Fruit fly (Drosophila melanogaster) whole organism, larva: ENCODE measurements around the gene CG2816.

ENCODE experiments used
- noc ChIP-seq: fragments of 200-800 bp; sonication (Bioruptor generic); optimal IDR thresholded peaks from 3 replicates; lab custom pipeline; 2019; ENCODE audit warnings: missing biosample characterization, mild to moderate bottlenecking, missing genetic modification characterization, moderate library complexity

CG2816 gene

DNA sequence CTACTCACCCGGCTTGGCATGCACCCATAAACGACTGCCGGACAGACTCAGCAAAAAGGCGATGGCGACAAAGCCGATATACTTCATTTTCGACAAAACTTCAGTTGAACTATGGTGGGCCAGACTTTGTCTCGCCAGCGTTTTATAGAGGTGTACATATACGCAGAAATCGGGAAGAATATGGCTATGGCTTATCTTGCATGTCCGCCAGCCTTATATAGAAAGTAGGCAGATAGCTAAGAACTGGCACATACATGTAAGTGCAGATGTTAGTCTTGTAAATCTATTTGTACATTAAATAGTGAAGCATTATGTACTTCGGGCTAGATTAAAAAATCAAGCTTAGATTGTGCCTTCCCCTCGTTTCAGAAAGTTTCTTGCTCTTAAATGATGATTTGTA lies 10.4 kb upstream of the CG2816 start, which contains the start of gene CG3513:
Gene CG3513, minus strand, starts transcription at position 101 of the 400 bp plus-strand sequence.
- TF ChIP-seq noc: no peak

DNA sequence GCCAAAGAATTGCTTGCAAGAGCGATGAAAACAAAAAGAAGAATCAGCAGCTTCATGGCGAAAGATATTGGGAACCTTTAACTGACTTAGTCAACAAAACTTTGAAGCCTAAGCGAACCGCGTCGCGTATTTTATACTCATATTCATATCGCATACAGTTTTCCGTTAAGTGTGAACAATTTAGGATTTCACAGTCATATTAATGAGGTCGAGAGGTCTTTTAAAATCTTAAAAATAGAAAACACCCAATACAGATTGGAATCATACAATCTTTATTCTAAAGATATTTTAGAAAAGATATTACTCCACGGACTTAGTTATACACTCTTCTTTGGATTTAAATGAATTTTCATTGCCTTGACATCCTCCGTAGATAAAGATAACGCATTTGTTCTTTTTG lies 9.7 kb upstream of the CG2816 start, which contains the start of gene Acp24A4:
Gene Acp24A4, minus strand, starts transcription at position 101 of the 400 bp plus-strand sequence.
- no peak for TF ChIP-seq noc

DNA sequence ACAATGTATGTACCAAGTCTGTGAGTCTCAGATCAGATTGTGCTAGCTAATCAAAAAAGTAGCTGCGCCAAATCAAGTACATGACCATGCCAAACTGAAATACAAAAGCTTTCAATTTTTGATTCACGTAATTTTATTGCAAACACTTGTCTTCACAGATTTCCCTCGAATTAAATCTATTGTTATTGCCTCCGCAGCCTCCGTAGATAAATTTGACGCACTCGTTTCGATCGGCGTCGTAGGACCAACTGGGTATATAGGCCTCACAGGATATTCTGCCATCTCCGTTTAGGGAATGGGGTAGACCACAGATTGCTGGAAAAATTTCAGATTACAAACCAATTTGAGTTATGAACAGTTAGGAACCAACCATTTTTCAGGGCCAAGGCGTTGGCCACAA lies 8.5 kb upstream of the CG2816 start, which contains the start of gene CG43165:
Gene CG43165, minus strand, starts transcription at position 101 of the 400 bp plus-strand sequence.
- TF ChIP-seq noc: no peak

DNA sequence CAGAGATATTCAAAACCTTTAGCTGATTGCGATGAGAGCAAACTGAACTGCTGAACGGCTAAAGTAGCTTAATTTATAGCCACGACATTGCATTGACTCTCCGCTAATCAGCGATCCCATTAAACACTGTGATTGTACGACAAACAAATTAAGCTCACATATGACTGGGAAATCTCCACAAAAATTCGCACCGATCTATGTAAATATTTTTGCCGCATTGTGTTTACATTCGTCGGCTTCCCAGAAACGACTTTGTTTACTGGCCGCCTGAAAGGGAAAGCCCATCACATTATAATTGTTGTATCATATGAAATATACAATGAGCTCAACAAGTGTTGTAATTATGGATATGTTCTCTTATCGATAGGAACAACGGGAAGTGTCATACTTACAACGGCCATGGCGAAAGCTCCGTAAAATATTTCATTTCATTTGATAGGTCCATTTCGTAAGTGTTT lies 8.1 kb upstream of the CG2816 start, which contains the start of gene CG16713:
Gene CG16713, minus strand, starts transcription at position 51 of the 458 bp plus-strand sequence.
- no peak for TF ChIP-seq noc

DNA sequence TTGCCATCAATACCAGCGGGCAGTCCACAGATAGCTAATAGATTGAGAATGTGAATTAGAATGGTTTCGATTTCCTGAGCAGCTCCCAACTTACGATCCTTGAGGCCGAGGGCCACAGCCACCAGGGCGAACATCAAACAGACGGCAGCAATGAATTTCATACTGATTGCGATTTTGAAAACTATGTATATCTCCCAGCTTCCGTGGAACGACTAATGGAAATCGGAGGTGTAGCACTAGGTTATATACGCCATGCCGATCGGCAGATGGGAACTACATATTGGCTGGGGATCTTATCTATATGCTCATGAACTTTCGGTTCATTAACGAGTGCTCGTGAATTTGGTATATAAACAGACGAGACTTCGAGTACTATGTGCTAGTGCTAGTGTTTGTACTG lies 7.0 kb upstream of the CG2816 start, which contains the start of gene IM33:
Gene IM33, minus strand, starts transcription at position 221 of the 400 bp plus-strand sequence.
- TF ChIP-seq noc: peak; percentile 13

DNA sequence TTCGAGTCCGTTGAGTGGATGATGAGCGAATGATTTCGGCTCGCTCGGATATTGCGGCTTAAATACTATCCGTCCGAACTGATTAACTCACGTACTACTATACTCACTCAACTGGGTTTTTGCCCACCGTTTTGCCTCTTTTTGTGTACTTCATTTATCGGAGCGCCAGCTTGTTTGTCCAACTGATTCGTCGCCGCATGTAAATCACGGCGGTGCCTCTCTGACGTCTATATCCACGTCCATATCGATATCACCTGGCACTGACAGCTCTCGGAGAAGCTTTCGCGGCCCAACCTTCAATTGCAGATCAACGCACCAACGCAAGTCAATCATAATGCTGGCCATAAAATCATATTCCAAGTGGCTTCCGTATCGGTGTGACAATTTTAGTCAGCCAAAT lies 5.7 kb upstream of the CG2816 start, which contains the start of gene CG3604:
Gene CG3604, minus strand, starts transcription at position 101 of the 400 bp plus-strand sequence.
- no peak for TF ChIP-seq noc

DNA sequence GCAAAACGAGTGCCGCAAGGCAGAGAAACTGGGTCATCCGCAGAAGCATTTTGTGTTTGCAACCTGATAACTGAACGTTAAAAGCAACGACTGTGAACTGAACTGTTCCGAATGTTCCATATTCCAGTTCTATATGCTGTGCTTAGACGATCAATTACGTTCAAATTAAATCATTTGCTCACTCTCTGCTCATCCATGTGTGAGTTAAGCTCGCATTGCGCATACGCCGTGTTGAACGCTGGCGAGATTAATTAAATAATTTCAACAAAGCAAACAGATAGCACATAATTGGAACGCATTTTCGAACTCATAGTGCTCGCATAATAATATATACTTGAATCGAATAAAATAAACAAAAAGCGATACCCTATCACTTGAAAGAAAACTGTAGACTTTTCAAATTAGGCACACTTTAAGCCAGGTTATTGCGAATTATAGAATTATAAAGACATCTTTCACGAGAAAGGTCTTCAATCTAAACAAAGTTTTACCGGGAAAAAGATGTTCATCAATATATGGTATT lies 4.4 kb upstream of the CG2816 start, which contains the start of the genes CG10031 and CG42464:
Gene CG10031, minus strand, starts transcription at position 101 of the 523 bp plus-strand sequence.
Gene CG42464, plus strand, starts transcription at position 473 of the 523 bp plus-strand sequence.
- TF ChIP-seq noc: no peak

DNA sequence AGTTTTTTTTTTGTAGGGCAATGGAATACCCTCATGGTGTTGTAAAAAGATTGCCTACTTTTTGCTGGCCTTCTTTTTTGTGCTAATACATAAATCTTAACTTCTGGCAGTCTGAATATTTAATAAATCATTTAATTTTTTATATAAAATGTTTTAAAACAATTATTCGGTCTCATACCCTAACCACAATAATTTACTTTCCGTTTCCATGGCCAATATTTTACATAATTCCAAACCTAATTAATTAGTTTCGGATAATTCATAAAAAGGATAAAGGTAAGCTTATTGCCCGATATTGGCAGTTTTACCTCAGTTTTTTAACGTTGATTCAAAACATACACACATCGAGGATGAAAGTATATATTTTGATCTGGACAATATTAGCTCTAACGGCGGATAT lies 3.6 kb upstream of the CG2816 start, which contains the start of gene CG42465:
Gene CG42465, plus strand, starts transcription at position 301 of the 400 bp plus-strand sequence.
- no peak for TF ChIP-seq noc

DNA sequence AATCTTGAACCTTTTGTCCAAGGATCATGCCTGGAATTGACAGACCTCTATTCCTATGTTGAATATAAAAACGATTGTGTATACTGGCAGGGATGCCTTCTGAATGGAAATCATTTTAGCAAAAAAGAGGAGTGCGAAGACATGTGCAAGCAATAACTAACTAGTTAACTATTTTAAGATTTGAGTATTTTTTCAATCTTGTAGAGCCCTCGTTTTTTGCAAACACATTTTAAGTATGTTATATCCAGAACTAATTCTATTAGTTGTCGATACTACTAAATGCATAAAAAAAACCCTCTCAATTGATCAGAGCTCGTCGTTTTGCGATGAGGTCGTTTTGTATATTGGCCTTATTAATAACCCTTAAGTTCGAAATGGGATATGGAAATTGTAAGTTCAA lies 3.1 kb upstream of the CG2816 start, which contains the start of gene Sfp24C1:
Gene Sfp24C1, plus strand, starts transcription at position 301 of the 400 bp plus-strand sequence.
- no peak for TF ChIP-seq noc

DNA sequence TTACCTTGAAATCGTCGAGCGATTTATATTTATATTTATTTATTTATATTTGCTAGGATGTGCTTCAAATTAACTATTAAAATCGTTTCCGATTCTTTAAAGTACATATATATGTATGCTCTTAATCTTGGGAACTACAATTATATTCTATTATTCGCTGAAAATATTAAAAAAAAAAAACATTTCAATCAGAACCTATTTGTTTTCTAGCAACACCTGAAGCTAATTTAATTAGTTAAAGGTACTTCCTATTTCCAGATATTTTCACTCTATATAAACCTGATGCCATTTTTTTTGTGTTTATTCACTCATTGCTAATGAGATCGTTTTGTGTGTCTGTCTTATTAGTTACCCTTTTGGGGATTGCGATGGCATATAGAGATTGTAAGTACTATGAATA lies 2.5 kb upstream of the CG2816 start, which contains the start of gene CG42467:
Gene CG42467, plus strand, starts transcription at position 301 of the 400 bp plus-strand sequence.
- TF ChIP-seq noc: no peak

DNA sequence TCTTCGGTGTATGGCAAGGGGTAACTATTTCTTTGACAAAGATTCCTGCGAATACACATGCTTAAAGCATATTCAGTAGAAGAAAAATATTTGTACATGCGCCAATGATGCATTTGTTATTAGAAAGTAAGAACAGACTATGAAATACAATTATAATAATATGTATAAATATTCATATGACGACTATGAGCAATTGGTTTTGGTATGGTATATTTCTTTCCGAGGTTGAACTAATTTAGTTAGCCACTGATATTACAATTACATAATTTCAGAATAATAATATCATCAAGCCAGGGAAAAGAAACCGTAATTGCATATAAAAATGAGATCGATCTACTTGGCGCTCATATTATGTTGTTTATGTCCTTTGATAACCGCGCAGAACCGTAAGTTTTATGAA lies 1.9 kb upstream of the CG2816 start, which contains the start of gene CG43145:
Gene CG43145, plus strand, starts transcription at position 301 of the 400 bp plus-strand sequence.
- TF ChIP-seq noc: no peak

DNA sequence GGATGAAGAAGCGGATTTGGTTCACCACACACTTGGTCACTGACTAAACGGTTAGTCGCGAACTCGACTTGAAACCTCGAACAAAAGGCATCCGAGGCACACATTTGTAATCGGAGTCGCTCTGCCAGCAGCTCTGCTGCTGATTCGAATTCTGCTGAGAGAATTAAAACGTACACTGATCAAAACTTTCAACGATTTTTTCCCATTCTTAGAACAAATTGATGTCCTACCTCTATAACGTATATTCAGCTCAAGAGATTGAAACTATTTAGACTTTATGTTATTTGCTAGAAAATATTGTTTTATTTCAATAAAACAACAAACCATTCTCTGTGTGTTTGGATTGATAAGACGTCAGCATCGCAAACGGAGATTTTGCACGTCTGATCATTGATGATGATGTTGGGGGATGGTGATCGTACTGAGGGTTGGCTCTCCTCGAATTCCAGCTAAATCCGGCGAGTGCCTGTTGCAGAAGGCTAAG lies 2.0 kb downstream of the CG2816 start, which contains the start of gene CG31778:
Gene CG31778, minus strand, starts transcription at position 51 of the 484 bp plus-strand sequence.
- peak; percentile 77 for TF ChIP-seq noc

DNA sequence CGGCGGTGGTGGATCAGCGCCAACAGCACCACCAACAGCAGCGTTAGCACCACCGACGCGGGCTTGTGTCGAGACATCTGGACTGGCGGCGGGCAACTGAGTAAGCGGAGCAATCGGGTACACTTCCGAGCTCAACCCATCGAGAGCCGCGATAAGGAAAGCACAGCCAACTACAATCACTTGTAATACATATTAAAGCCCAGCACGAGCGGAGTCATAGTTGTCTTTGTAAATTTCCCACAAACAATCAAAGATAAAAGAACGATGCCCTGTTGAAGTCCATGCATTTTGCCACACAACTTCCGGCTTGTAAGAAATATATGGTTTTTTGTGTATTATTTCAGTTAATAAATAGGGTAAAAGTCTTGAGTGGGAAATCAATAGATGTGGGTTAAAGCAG lies 3.5 kb downstream of the CG2816 start, which contains the start of gene CG31777:
Gene CG31777, minus strand, starts transcription at position 101 of the 400 bp plus-strand sequence.
- no peak for TF ChIP-seq noc

DNA sequence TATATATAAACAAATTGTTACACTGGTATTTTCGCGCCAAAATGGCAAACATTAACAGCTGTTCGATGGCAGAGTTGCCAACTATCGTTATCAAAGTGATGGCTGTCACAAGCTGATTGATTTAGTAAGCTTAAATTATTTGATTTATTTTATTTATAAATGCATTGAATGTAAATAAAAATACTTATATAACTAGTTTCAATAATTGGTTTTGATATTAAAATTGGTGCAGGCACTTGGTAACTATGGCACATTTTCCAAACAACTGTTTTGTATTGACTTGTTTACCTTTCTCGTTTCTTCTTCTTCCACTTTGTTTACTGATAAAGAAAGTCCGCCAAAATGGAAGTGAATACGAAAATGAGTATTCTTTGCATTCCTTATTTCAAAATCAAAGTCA lies 8.2 kb downstream of the CG2816 start, which contains the start of gene cutlet:
Gene cutlet, minus strand, starts transcription at position 84 of the 400 bp plus-strand sequence.
- TF ChIP-seq noc: no peak

DNA sequence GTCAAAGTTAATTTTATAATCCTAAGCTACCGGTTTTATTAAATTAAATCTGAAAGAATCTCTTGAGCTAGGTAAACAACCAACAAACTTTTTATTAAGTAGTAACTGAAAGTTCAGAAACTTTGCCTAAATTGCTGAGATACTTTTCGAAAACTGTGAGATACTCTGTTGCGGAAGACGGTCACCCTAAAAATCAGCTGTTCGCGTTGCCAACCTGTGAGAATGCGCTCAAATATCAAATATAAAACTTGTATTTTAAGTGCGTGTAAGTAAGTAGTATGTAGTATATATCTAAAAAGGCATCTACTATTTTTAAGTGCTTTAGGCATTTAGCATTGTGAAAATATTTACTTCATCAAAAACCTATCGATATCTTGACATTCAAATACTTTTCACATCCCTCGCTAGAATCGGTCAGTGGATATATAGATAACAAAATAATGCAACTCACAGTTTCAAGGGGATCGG lies 9.5 kb downstream of the CG2816 start, which contains the start of the genes CG31955 and CG2818:
Gene CG31955, minus strand, starts transcription at position 157 of the 468 bp plus-strand sequence.
Gene CG2818, plus strand, starts transcription at position 412 of the 468 bp plus-strand sequence.
- TF ChIP-seq noc: no peak

DNA sequence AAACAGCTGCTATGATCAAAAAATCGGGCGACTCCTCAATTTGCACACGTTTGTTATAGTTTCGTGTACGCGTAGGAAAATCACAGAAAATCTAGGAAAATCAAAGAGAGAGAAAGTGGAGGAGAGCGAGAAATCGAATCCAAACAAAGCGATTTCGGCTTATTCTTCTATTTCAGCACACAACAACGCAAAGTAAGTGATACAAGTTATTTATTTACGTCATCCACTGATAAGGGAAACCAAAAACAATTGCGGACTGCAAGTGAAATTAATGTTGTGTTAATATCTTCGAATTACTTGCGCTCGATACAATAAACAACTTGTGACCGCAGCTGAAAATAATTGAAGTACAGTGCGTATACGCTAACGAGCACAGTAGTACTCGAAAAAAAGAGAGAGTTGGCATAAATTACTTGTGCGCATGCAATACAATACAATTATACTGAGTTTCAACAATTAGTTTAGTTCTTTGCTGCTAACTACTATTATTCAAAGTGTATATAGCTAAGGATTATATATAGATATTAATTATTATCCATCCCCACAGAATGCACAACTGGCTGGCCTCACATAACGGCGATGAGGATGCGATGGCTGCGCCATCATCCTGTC lies 10.2 kb downstream of the CG2816 start:
- TF ChIP-seq noc: no peak
